Fruit fly (Drosophila melanogaster) whole organism, embryonic: Measurements from ENCODE around the gene Tengl3.
A peak's percentile ranks its signal among the peaks of the same experiment; 100 is the strongest.

Source experiments
- Abd-B ChIP-seq: fragments of 200-800 bp; sonication (Bioruptor generic); optimal IDR thresholded peaks from 2 replicates; lab custom pipeline; 2018; ENCODE audit warnings: missing biosample characterization, mild to moderate bottlenecking, missing genetic modification characterization, moderate library complexity
- Bgb ChIP-seq: fragments of 200-800 bp; sonication (Bioruptor generic); IDR thresholded peaks from 2 replicates; pipeline ENCODE4 v1.3.6; 2022; ENCODE audit warnings: missing biosample characterization, missing genetic modification characterization; ENCODE audit not compliant: partially characterized antibody
- C15 ChIP-seq: fragments of 200-800 bp; sonication (Bioruptor generic); IDR thresholded peaks from 3 replicates; pipeline ENCODE4 v1.3.6; 2022; ENCODE audit warnings: missing biosample characterization, missing genetic modification characterization
- CG10366 ChIP-seq: fragments of 200-800 bp; sonication (Bioruptor generic); IDR thresholded peaks from 2 replicates; pipeline ENCODE4 v1.3.6; 2022; ENCODE audit warnings: missing biosample characterization, missing genetic modification characterization
- CG10654 ChIP-seq: fragments of 200-800 bp; sonication (Bioruptor generic); optimal IDR thresholded peaks from 2 replicates; lab custom pipeline; 2016; ENCODE audit warnings: missing biosample characterization, missing genetic modification characterization
- CG11085 ChIP-seq: fragments of 200-800 bp; sonication (Bioruptor generic); IDR thresholded peaks from 2 replicates; pipeline ENCODE4 v1.3.6; 2022; ENCODE audit warnings: missing biosample characterization, missing genetic modification characterization
- CG11504 ChIP-seq: fragments of 200-800 bp; sonication (Bioruptor generic); optimal IDR thresholded peaks from 3 replicates; lab custom pipeline; 2019; ENCODE audit warnings: missing biosample characterization, mild to moderate bottlenecking, missing genetic modification characterization, moderate library complexity
- CG12071 ChIP-seq: fragments of 200-800 bp; sonication (Bioruptor generic); optimal IDR thresholded peaks from 3 replicates; lab custom pipeline; 2018; ENCODE audit warnings: missing biosample characterization, mild to moderate bottlenecking, missing genetic modification characterization
- CG12104 ChIP-seq: fragments of 200-800 bp; sonication (Bioruptor generic); optimal IDR thresholded peaks from 3 replicates; lab custom pipeline; 2016; ENCODE audit warnings: missing biosample characterization, missing genetic modification characterization
- CG12236 ChIP-seq: fragments of 200-800 bp; sonication (Bioruptor generic); optimal IDR thresholded peaks from 2 replicates; lab custom pipeline; 2016; ENCODE audit warnings: missing biosample characterization, missing genetic modification characterization
- CG13894 ChIP-seq: fragments of 200-800 bp; sonication (Bioruptor generic); optimal IDR thresholded peaks from 3 replicates; lab custom pipeline; 2018; ENCODE audit warnings: missing biosample characterization, mild to moderate bottlenecking, missing genetic modification characterization, moderate library complexity
- CG17612 ChIP-seq: fragments of 200-800 bp; sonication (Bioruptor generic); IDR thresholded peaks from 2 replicates; pipeline ENCODE4 v1.3.6; 2022; ENCODE audit warnings: missing biosample characterization, missing genetic modification characterization
- CG1792 ChIP-seq: fragments of 200-800 bp; sonication (Bioruptor generic); optimal IDR thresholded peaks from 2 replicates; lab custom pipeline; 2016; ENCODE audit warnings: missing biosample characterization, missing genetic modification characterization
- CG18764 ChIP-seq: fragments of 200-800 bp; sonication (Bioruptor generic); optimal IDR thresholded peaks from 3 replicates; lab custom pipeline; 2016; ENCODE audit warnings: missing biosample characterization, missing genetic modification characterization
- CG30403 ChIP-seq: fragments of 200-800 bp; sonication (Bioruptor generic); optimal IDR thresholded peaks from 3 replicates; lab custom pipeline; 2016; ENCODE audit warnings: missing biosample characterization, missing genetic modification characterization
- CG31365 ChIP-seq: fragments of 200-800 bp; sonication (Bioruptor generic); optimal IDR thresholded peaks from 2 replicates; lab custom pipeline; 2018; ENCODE audit warnings: missing biosample characterization, mild to moderate bottlenecking, missing genetic modification characterization
- CG31441 ChIP-seq: fragments of 200-800 bp; sonication (Bioruptor generic); IDR thresholded peaks from 2 replicates; pipeline ENCODE4 v1.3.6; 2022; ENCODE audit warnings: missing biosample characterization, missing genetic modification characterization
- CG3838 ChIP-seq: fragments of 200-800 bp; sonication (Bioruptor generic); optimal IDR thresholded peaks from 3 replicates; lab custom pipeline; 2016; ENCODE audit warnings: missing biosample characterization, missing genetic modification characterization
- CG6175 ChIP-seq: fragments of 200-800 bp; sonication (Bioruptor generic); IDR thresholded peaks from 3 replicates; pipeline ENCODE4 v1.3.6; 2022; ENCODE audit warnings: missing biosample characterization, missing genetic modification characterization
- CG6813 ChIP-seq: fragments of 200-800 bp; sonication (Bioruptor generic); optimal IDR thresholded peaks from 2 replicates; lab custom pipeline; 2017; ENCODE audit warnings: missing biosample characterization, missing genetic modification characterization, mild to moderate bottlenecking, moderate library complexity, missing genetic modification reagents
- CG7987 ChIP-seq: fragments of 200-800 bp; sonication (Bioruptor generic); optimal IDR thresholded peaks from 2 replicates; lab custom pipeline; 2018; ENCODE audit warnings: missing biosample characterization, mild to moderate bottlenecking, missing genetic modification characterization, moderate library complexity
- CkIIα-i1 ChIP-seq: fragments of 200-800 bp; sonication (Bioruptor generic); IDR thresholded peaks from 2 replicates; pipeline ENCODE4 v1.3.6; 2022; ENCODE audit warnings: missing biosample characterization, missing genetic modification characterization
- D ChIP-seq, 2 experiments: fragments of 200-800 bp in 1 of 2; fragments of >200 bp in 1 of 2; sonication (Bioruptor generic) in 1 of 2; optimal IDR thresholded peaks; 2 replicates in 1 of 2; 3 replicates in 1 of 2; lab custom pipeline; 2017; ENCODE audit warnings: mild to moderate bottlenecking in 1 of 2, missing biosample characterization in 1 of 2, missing genetic modification characterization in 1 of 2, missing genetic modification reagents in 1 of 2
- D19A ChIP-seq: fragments of 200-800 bp; optimal IDR thresholded peaks from 3 replicates; lab custom pipeline; 2019; ENCODE audit warnings: missing biosample characterization, mild to moderate bottlenecking, missing genetic modification characterization, moderate library complexity
- Ets97D ChIP-seq: fragments of 200-800 bp; sonication (Bioruptor generic); optimal IDR thresholded peaks from 3 replicates; lab custom pipeline; 2016; ENCODE audit warnings: missing biosample characterization, missing genetic modification characterization
- HLH4C ChIP-seq: fragments of 200-800 bp; sonication (Bioruptor generic); IDR thresholded peaks from 3 replicates; pipeline ENCODE4 v1.3.6; 2022; ENCODE audit warnings: missing biosample characterization, missing genetic modification characterization; ENCODE audit not compliant: partially characterized antibody
- Jarid2 ChIP-seq: fragments of 200-800 bp; sonication (Bioruptor generic); optimal IDR thresholded peaks from 3 replicates; lab custom pipeline; 2017; ENCODE audit warnings: mild to moderate bottlenecking, missing biosample characterization, missing genetic modification reagents, missing genetic modification characterization
- Meics ChIP-seq: fragments of 200-800 bp; sonication (Bioruptor generic); optimal IDR thresholded peaks from 2 replicates; lab custom pipeline; 2017; ENCODE audit warnings: missing biosample characterization, mild to moderate bottlenecking, missing genetic modification characterization
- Rx ChIP-seq: fragments of 200-800 bp; sonication (Bioruptor generic); IDR thresholded peaks from 2 replicates; pipeline ENCODE4 v1.3.6; 2022; ENCODE audit warnings: missing biosample characterization, missing genetic modification characterization
- Side ChIP-seq: fragments of 200-800 bp; sonication (Bioruptor generic); optimal IDR thresholded peaks from 2 replicates; lab custom pipeline; 2016; ENCODE audit warnings: missing biosample characterization, missing genetic modification characterization
- ase ChIP-seq: fragments of 200-800 bp; sonication (Bioruptor generic); IDR thresholded peaks from 3 replicates; pipeline ENCODE4 v1.3.6; 2022; ENCODE audit warnings: missing biosample characterization, missing genetic modification characterization
- az2 ChIP-seq: fragments of 200-800 bp; sonication (Bioruptor generic); optimal IDR thresholded peaks from 3 replicates; lab custom pipeline; 2016; ENCODE audit warnings: missing biosample characterization, missing genetic modification characterization
- bsh ChIP-seq, 2 experiments: fragments of 200-800 bp; sonication (Bioruptor generic); optimal IDR thresholded peaks; 2 replicates each; lab custom pipeline; 2017 to 2018; ENCODE audit warnings: mild to moderate bottlenecking in 2 of 2, missing biosample characterization in 2 of 2, missing genetic modification characterization in 2 of 2, moderate library complexity in 1 of 2
- cg ChIP-seq: fragments of 200-800 bp; sonication (Bioruptor generic); optimal IDR thresholded peaks from 3 replicates; lab custom pipeline; 2019; ENCODE audit warnings: missing biosample characterization, mild to moderate bottlenecking, missing genetic modification characterization, moderate library complexity
- crc ChIP-seq: fragments of 200-800 bp; sonication (Bioruptor generic); optimal IDR thresholded peaks from 2 replicates; lab custom pipeline; 2016; ENCODE audit warnings: missing biosample characterization, missing genetic modification characterization
- disco-r ChIP-seq: fragments of 200-800 bp; sonication (Bioruptor generic); optimal IDR thresholded peaks from 2 replicates; lab custom pipeline; 2016; ENCODE audit warnings: missing biosample characterization, missing genetic modification characterization
- dmrt99B ChIP-seq: fragments of 200-800 bp; sonication (Bioruptor generic); optimal IDR thresholded peaks from 2 replicates; lab custom pipeline; 2018; ENCODE audit warnings: missing biosample characterization, mild to moderate bottlenecking, missing genetic modification characterization, moderate library complexity
- en ChIP-seq: fragments of 200-800 bp; sonication (Bioruptor generic); optimal IDR thresholded peaks from 2 replicates; lab custom pipeline; 2016; ENCODE audit warnings: missing biosample characterization, missing genetic modification characterization
- ewg ChIP-seq: fragments of 200-800 bp; sonication (Bioruptor generic); optimal IDR thresholded peaks from 3 replicates; lab custom pipeline; 2017; ENCODE audit warnings: mild to moderate bottlenecking, missing biosample characterization, missing genetic modification reagents, missing genetic modification characterization
- fd64A ChIP-seq: fragments of 200-800 bp; sonication (Bioruptor generic); optimal IDR thresholded peaks from 3 replicates; lab custom pipeline; 2018; ENCODE audit warnings: missing biosample characterization, mild to moderate bottlenecking, missing genetic modification characterization
- lbe ChIP-seq: fragments of 200-800 bp; sonication (Bioruptor generic); optimal IDR thresholded peaks from 2 replicates; lab custom pipeline; 2016; ENCODE audit warnings: missing biosample characterization, mild to moderate bottlenecking, missing genetic modification characterization
- mam ChIP-seq: fragments of 200-800 bp; sonication (Bioruptor generic); optimal IDR thresholded peaks from 3 replicates; lab custom pipeline; 2016; ENCODE audit warnings: missing biosample characterization, missing genetic modification characterization
- nerfin-1 ChIP-seq: fragments of 200-800 bp; sonication (Bioruptor generic); optimal IDR thresholded peaks from 3 replicates; lab custom pipeline; 2019; ENCODE audit warnings: missing biosample characterization, mild to moderate bottlenecking, missing genetic modification characterization, moderate library complexity
- pho ChIP-seq: fragments of 200-800 bp; sonication (Bioruptor generic); optimal IDR thresholded peaks from 2 replicates; lab custom pipeline; 2016; ENCODE audit warnings: missing biosample characterization, missing genetic modification characterization
- phol ChIP-seq: fragments of 200-800 bp; sonication (Bioruptor generic); optimal IDR thresholded peaks from 3 replicates; lab custom pipeline; 2018; ENCODE audit warnings: missing biosample characterization, mild to moderate bottlenecking, missing genetic modification characterization, moderate library complexity
- sob ChIP-seq: fragments of 200-800 bp; sonication (Bioruptor generic); IDR thresholded peaks from 2 replicates; pipeline ENCODE4 v1.3.6; 2022; ENCODE audit warnings: missing biosample characterization, missing genetic modification characterization
- tll ChIP-seq, 2 experiments: fragments of 200-800 bp in 1 of 2; fragments of >200 bp in 1 of 2; sonication (Bioruptor generic) in 1 of 2; optimal IDR thresholded peaks; 2 replicates each; lab custom pipeline; 2017 to 2019; ENCODE audit warnings: missing biosample characterization in 2 of 2, missing genetic modification characterization in 2 of 2, mild to moderate bottlenecking in 1 of 2, moderate library complexity in 1 of 2
- unc-4 ChIP-seq: fragments of 200-800 bp; sonication (Bioruptor generic); IDR thresholded peaks from 2 replicates; pipeline ENCODE4 v1.3.6; 2022; ENCODE audit warnings: missing biosample characterization, missing genetic modification characterization; ENCODE audit not compliant: partially characterized antibody

The Tengl3 gene

dm6 chr2L:2202853-2203717, 35.0 kb downstream of the Tengl3 start:
- TF ChIP-seq CG3838 (GFP tag; lab: Kevin White, UChicago) (no peak), CG31365 (tag; lab: Kevin White, UChicago) (no peak), CG10654 (no peak), tll (GFP tag; optimal IDR thresholded peaks at IDR 0.05; lab: Kevin White, UChicago) (no peak), HLH4C (peak; percentile 34; the same call in 2 of the 3 replicates), CG17612 (GFP tag; lab: Robert Waterston, UW) (no peak), lbe (GFP tag; lab: Kevin White, UChicago) (peak; percentile 27), CG31441 (no peak), phol (no peak), CG11085 (no peak), CG7987 (peak; percentile 36), ase (GFP tag; lab: Robert Waterston, UW) (no peak), crc (GFP tag; lab: Kevin White, UChicago) (no peak), CG12104 (GFP tag; lab: Kevin White, UChicago) (no peak), Side (GFP tag; lab: Kevin White, UChicago) (no peak), CG12071 (GFP tag; lab: Kevin White, UChicago) (peak; percentile 1), fd64A (GFP tag; lab: Kevin White, UChicago) (no peak), CG11504 (tag; lab: Kevin White, UChicago) (no peak), nerfin-1 (tag; lab: Kevin White, UChicago) (no peak), unc-4 (GFP tag; lab: Robert Waterston, UW) (peak; percentile 30; the same call in 1 of the 2 replicates), CkIIα-i1 (GFP tag; lab: Robert Waterston, UW) (no peak), CG10366 (GFP tag; lab: Robert Waterston, UW) (no peak), Rx (GFP tag; lab: Robert Waterston, UW) (no peak), CG6813 (GFP tag; lab: Kevin White, UChicago) (no peak), Meics (GFP tag; lab: Kevin White, UChicago) (no peak), ewg (GFP tag; lab: Kevin White, UChicago) (no peak), D19A (tag; lab: Kevin White, UChicago) (no peak), sob (GFP tag; lab: Robert Waterston, UW) (peak; percentile 33; the same call in 1 of the 2 replicates), C15 (GFP tag; lab: Robert Waterston, UW) (no peak), cg (peak; percentile 90), disco-r (GFP tag; lab: Kevin White, UChicago) (no peak), CG6175 (GFP tag; lab: Robert Waterston, UW) (peak; percentile 53; the same call in 1 of the 3 replicates), bsh (GFP tag; optimal IDR thresholded peaks at IDR 0.05; lab: Kevin White, UChicago) (peak in 1 of 2 experiments; percentile 27), pho (GFP tag; lab: Kevin White, UChicago) (no peak), Jarid2 (GFP tag; lab: Kevin White, UChicago) (no peak), Abd-B (GFP tag; lab: Kevin White, UChicago) (peak; percentile 21), Ets97D (GFP tag; lab: Kevin White, UChicago) (no peak), en (GFP tag; lab: Kevin White, UChicago) (no peak), CG13894 (tag; lab: Kevin White, UChicago) (peak; percentile 43), CG30403 (no peak), CG12236 (GFP tag; lab: Kevin White, UChicago) (no peak), CG18764 (GFP tag; lab: Kevin White, UChicago) (no peak), Bgb (peak; percentile 66), CG1792 (GFP tag; lab: Kevin White, UChicago) (no peak), mam (GFP tag; lab: Kevin White, UChicago) (no peak), az2 (GFP tag; lab: Kevin White, UChicago) (no peak), D (optimal IDR thresholded peaks at IDR 0.05; lab: Kevin White, UChicago) (no peak), D (GFP tag; optimal IDR thresholded peaks at IDR 0.05; lab: Kevin White, UChicago) (no peak), dmrt99B (no peak)
